Fruit fly (Drosophila melanogaster) Kc167 (cell line): Measurements from ENCODE around the gene Calx.

Source experiments
- Myc ChIP-seq: fragments of >200 bp; optimal IDR thresholded peaks from 2 replicates; lab custom pipeline; 2017; ENCODE audit warnings: missing external identifiers
- Sin3A ChIP-seq: fragments of >200 bp; optimal IDR thresholded peaks from 2 replicates; lab custom pipeline; 2018; ENCODE audit warnings: missing external identifiers
- h ChIP-seq: fragments of >200 bp; optimal IDR thresholded peaks from 3 replicates; lab custom pipeline; 2018; ENCODE audit warnings: missing external identifiers
- insv ChIP-seq: fragments of >200 bp; optimal IDR thresholded peaks from 3 replicates; lab custom pipeline; 2018; ENCODE audit warnings: missing external identifiers
- psq ChIP-seq: fragments of >200 bp; optimal IDR thresholded peaks from 2 replicates; lab custom pipeline; 2017; ENCODE audit warnings: missing external identifiers
- ttk ChIP-seq: sonication (Bioruptor generic); optimal IDR thresholded peaks from 2 replicates; lab custom pipeline; 2017; ENCODE audit warnings: missing external identifiers

Gene Calx

dm6 chr3R:21023902-21024541 is 46.0 kb downstream of the Calx start, which contains the start of gene peg:
peg (minus strand) TSS chr3R:21024163.
- no peak for TF ChIP-seq Myc
- TF ChIP-seq Sin3A (lab: Kevin White, UChicago) = no peak
- no peak for TF ChIP-seq ttk (lab: Kevin White, UChicago)
- no peak for TF ChIP-seq insv (lab: Kevin White, UChicago)
- no peak for TF ChIP-seq h (lab: Kevin White, UChicago)
- no peak for TF ChIP-seq psq (lab: Kevin White, UChicago)

DNA sequence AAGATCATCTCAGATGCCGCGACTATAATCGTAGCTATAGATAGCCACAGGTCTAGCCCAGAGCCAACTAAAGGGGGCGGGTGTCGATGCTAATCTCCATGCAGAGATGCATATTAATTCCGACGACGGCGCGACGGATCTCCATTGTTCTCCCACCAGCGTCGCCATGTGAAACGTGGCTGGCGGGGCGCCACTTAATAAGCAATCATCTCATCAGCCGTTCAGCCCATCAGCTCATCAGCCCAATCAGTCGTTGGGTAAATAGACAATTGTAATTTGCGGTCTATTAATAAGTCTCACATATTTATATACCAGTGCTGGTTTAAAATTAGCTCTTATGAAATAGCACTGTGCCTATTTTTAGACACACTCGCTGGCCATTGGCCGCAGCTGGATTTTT is 47.5 kb downstream of the Calx start:
- no peak for TF ChIP-seq ttk (lab: Kevin White, UChicago)

- TF ChIP-seq Sin3A (lab: Kevin White, UChicago) (no peak), Myc (no peak), ttk (lab: Kevin White, UChicago) (no peak), h (lab: Kevin White, UChicago) (no peak), psq (lab: Kevin White, UChicago) (no peak), insv (lab: Kevin White, UChicago) (no peak)
These were observed 64.4 kb downstream of the Calx start, which contains the start of gene Dhc93AB for dm6 chr3R:21042399-21042798. Dhc93AB (minus strand) TSS chr3R:21042499.

dm6 chr3R:21043549-21044118 is 65.7 kb downstream of the Calx start, which contains the start of gene CG12278:
CG12278 (plus strand) TSS chr3R:21044068.
- TF ChIP-seq Myc = no peak
- TF ChIP-seq ttk (lab: Kevin White, UChicago) = no peak
- no peak for TF ChIP-seq h (lab: Kevin White, UChicago)
- TF ChIP-seq insv (lab: Kevin White, UChicago) = no peak
- TF ChIP-seq psq (lab: Kevin White, UChicago) = no peak
- no peak for TF ChIP-seq Sin3A (lab: Kevin White, UChicago)

dm6 chr3R:21045742-21046141 is 67.8 kb downstream of the Calx start, which contains the start of gene CG31189:
CG31189 (minus strand) TSS chr3R:21045842.
- TF ChIP-seq Sin3A (lab: Kevin White, UChicago) (no peak), psq (lab: Kevin White, UChicago) (no peak), h (lab: Kevin White, UChicago) (no peak), Myc (no peak), insv (lab: Kevin White, UChicago) (no peak), ttk (lab: Kevin White, UChicago) (no peak)

- TF ChIP-seq h (lab: Kevin White, UChicago) (no peak), ttk (lab: Kevin White, UChicago) (no peak), insv (lab: Kevin White, UChicago) (no peak), Myc (no peak), psq (lab: Kevin White, UChicago) (no peak), Sin3A (lab: Kevin White, UChicago) (no peak)
These were observed 68.9 kb downstream of the Calx start, which contains the start of gene CG31207 for dm6 chr3R:21046927-21047326. CG31207 (minus strand) TSS chr3R:21047027.

- TF ChIP-seq psq (lab: Kevin White, UChicago) = no peak
- TF ChIP-seq Myc = no peak
- TF ChIP-seq ttk (lab: Kevin White, UChicago) = no peak
- no peak for TF ChIP-seq insv (lab: Kevin White, UChicago)
- TF ChIP-seq Sin3A (lab: Kevin White, UChicago) = no peak
- TF ChIP-seq h (lab: Kevin White, UChicago) = no peak
These were observed 70.7 kb downstream of the Calx start, which contains the start of gene CG7079 for dm6 chr3R:21048729-21049128. CG7079 (minus strand) TSS chr3R:21048829.

DNA sequence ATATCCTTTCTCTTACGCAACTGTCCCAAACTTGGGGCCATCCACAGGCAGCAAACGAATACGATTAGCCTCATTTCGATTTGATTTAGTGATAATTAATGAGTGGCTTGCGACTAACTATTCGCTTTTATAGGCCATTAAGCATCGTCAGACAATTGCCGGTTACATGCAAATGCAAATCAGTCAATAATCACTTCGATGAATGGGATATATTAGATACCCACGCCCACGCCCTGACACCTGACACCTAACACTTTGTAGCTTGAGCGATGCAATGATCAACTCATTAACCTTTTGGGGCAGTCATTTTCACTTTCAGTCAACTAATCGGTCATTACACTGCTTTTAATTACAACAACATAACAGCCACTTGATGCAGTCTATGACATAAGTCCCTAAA is 72.9 kb downstream of the Calx start, which contains the start of gene Jhbp15:
TSS of gene Jhbp15 (minus strand) at position 101 of the 400 bp plus-strand sequence.
- TF ChIP-seq insv (lab: Kevin White, UChicago) = no peak
- TF ChIP-seq h (lab: Kevin White, UChicago) = no peak
- no peak for TF ChIP-seq Myc
- no peak for TF ChIP-seq ttk (lab: Kevin White, UChicago)
- TF ChIP-seq Sin3A (lab: Kevin White, UChicago) = no peak
- TF ChIP-seq psq (lab: Kevin White, UChicago) = no peak

dm6 chr3R:21057519-21057918 is 79.5 kb downstream of the Calx start:
- TF ChIP-seq psq (lab: Kevin White, UChicago) = no peak
- no peak for TF ChIP-seq ttk (lab: Kevin White, UChicago)
- TF ChIP-seq Myc = no peak
- TF ChIP-seq Sin3A (lab: Kevin White, UChicago) = no peak
- TF ChIP-seq insv (lab: Kevin White, UChicago) = no peak
- no peak for TF ChIP-seq h (lab: Kevin White, UChicago)

DNA sequence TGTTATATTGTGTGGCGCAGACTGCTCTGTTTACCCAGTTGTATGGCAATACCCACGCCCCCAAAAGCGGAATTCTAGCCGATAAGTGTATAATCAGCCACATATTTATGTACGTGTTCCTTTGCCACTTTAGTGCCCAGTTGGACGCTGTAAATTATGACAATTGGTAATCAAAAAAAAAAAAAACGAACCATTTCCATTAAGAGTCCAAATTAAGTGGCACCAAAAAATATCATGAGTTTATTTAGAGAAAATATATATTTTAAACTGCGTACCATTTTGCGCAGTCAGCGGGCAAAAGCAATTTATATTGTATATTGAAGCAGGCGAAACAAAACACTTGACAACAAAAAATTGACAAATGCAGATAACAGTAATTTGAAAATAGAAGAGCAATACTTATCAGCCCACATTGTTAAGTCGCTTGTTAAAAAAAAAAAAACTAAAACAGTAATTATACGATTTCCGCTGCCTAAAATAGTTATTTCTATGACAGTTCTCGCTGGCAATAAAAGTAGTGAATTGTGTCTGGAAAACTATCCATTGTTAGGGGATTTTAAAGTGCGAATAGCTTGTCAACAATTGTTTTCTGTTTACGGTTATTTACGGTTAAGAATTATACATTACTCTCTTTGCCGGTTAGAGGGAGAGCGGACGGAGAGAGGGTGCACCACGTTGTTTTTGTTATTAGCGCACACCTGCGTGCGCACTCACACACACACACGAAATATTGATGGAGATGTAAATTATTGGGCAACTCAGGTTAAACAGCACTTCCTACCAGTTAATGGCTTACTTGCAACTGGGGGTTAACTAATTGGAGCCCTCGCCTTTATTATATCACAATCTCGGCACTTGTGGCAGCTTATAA is 81.7 kb downstream of the Calx start:
- TF ChIP-seq insv (lab: Kevin White, UChicago) (no peak), Myc (no peak), Sin3A (lab: Kevin White, UChicago) (no peak), psq (lab: Kevin White, UChicago) (no peak), ttk (lab: Kevin White, UChicago) (no peak), h (lab: Kevin White, UChicago) (no peak)
